Worm (Caenorhabditis elegans) whole organism, L3 larva: ENCODE measurements around the gene mac-1.

Experiments
- R02D3.7 ChIP-seq: fragments of 150-350 bp; optimal IDR thresholded peaks from 2 replicates; lab custom pipeline; 2014; ENCODE audit warnings: missing biosample characterization, missing genetic modification characterization
- ama-1 ChIP-seq: fragments of 150-350 bp; optimal IDR thresholded peaks from 2 replicates; lab custom pipeline; 2018
- ceh-28 ChIP-seq: fragments of 150-350 bp; optimal IDR thresholded peaks from 2 replicates; lab custom pipeline; 2014; ENCODE audit warnings: missing biosample characterization, missing genetic modification reagents, missing genetic modification characterization
- ceh-82 ChIP-seq: fragments of 150-350 bp; optimal IDR thresholded peaks from 2 replicates; lab custom pipeline; 2014; ENCODE audit warnings: missing biosample characterization, missing genetic modification characterization
- ceh-9 ChIP-seq: sonication (generic microtip); optimal IDR thresholded peaks from 2 replicates; lab custom pipeline; 2018; ENCODE audit warnings: missing biosample characterization, missing genetic modification characterization
- daf-12 ChIP-seq: fragments of 150-350 bp; optimal IDR thresholded peaks from 2 replicates; lab custom pipeline; 2014; ENCODE audit warnings: missing biosample characterization, missing genetic modification reagents, missing genetic modification characterization
- egl-5 ChIP-seq: fragments of 150-350 bp; optimal IDR thresholded peaks from 2 replicates; lab custom pipeline; 2017; ENCODE audit warnings: missing biosample characterization, missing genetic modification reagents, missing genetic modification characterization, inconsistent platforms
- elt-1 ChIP-seq: fragments of 150-350 bp; optimal IDR thresholded peaks from 2 replicates; lab custom pipeline; 2014; ENCODE audit warnings: missing biosample characterization, missing genetic modification characterization
- elt-2 ChIP-seq: sonication (generic microtip); optimal IDR thresholded peaks from 2 replicates; lab custom pipeline; 2016; ENCODE audit warnings: missing genetic modification reagents, mild to moderate bottlenecking, missing genetic modification characterization, missing compliant biosample characterization
- fkh-2 ChIP-seq: fragments of 150-350 bp; optimal IDR thresholded peaks from 2 replicates; lab custom pipeline; 2014; ENCODE audit warnings: missing biosample characterization, missing genetic modification reagents, missing genetic modification characterization
- fos-1 ChIP-seq: fragments of 150-350 bp; optimal IDR thresholded peaks from 2 replicates; lab custom pipeline; 2014; ENCODE audit warnings: missing biosample characterization, missing genetic modification characterization
- jun-1 ChIP-seq: fragments of 150-350 bp; optimal IDR thresholded peaks from 2 replicates; lab custom pipeline; 2014; ENCODE audit warnings: missing biosample characterization, missing genetic modification reagents, missing genetic modification characterization
- lin-39 ChIP-seq: fragments of 150-350 bp; optimal IDR thresholded peaks from 2 replicates; lab custom pipeline; 2018; ENCODE audit warnings: missing biosample characterization, missing genetic modification reagents, missing genetic modification characterization
- lsy-12 ChIP-seq: sonication (generic microtip); optimal IDR thresholded peaks from 2 replicates; lab custom pipeline; 2016; ENCODE audit warnings: mild to moderate bottlenecking, missing genetic modification characterization, missing compliant biosample characterization
- mdl-1 ChIP-seq: fragments of 150-350 bp; optimal IDR thresholded peaks from 2 replicates; lab custom pipeline; 2014; ENCODE audit warnings: missing biosample characterization, missing genetic modification characterization
- mml-1 ChIP-seq: fragments of 150-350 bp; sonication (generic microtip); optimal IDR thresholded peaks from 3 replicates; lab custom pipeline; 2014; ENCODE audit warnings: missing biosample characterization, missing genetic modification characterization
- nfya-1 ChIP-seq: sonication (generic microtip); optimal IDR thresholded peaks from 2 replicates; lab custom pipeline; 2017; ENCODE audit warnings: missing genetic modification characterization, mild to moderate bottlenecking, missing compliant biosample characterization, antibody characterized with exemption, moderate library complexity; ENCODE audit not compliant: insufficient read depth
- nhr-11 ChIP-seq: fragments of 150-350 bp; optimal IDR thresholded peaks from 2 replicates; lab custom pipeline; 2014; ENCODE audit warnings: missing biosample characterization, missing genetic modification characterization
- nhr-28 ChIP-seq: fragments of 150-350 bp; optimal IDR thresholded peaks from 2 replicates; lab custom pipeline; 2014; ENCODE audit warnings: missing biosample characterization, missing genetic modification characterization
- nhr-67 ChIP-seq: fragments of 150-350 bp; optimal IDR thresholded peaks from 2 replicates; lab custom pipeline; 2014; ENCODE audit warnings: missing biosample characterization, missing genetic modification characterization
- nhr-76 ChIP-seq: fragments of 150-350 bp; sonication (generic microtip); optimal IDR thresholded peaks from 5 replicates; lab custom pipeline; 2014; ENCODE audit warnings: missing biosample characterization, missing genetic modification characterization
- nhr-77 ChIP-seq: fragments of 150-350 bp; optimal IDR thresholded peaks from 2 replicates; lab custom pipeline; 2014; ENCODE audit warnings: missing biosample characterization, missing genetic modification characterization
- pha-4 ChIP-seq: fragments of 150-350 bp; optimal IDR thresholded peaks from 2 replicates; lab custom pipeline; 2014; ENCODE audit warnings: missing biosample characterization, missing genetic modification reagents, missing genetic modification characterization
- pqm-1 ChIP-seq: fragments of 150-350 bp; optimal IDR thresholded peaks from 2 replicates; lab custom pipeline; 2017; ENCODE audit warnings: missing biosample characterization, missing genetic modification characterization, inconsistent platforms
- sea-2 ChIP-seq: fragments of 150-350 bp; sonication (generic microtip); optimal IDR thresholded peaks from 4 replicates; lab custom pipeline; 2014; ENCODE audit warnings: missing biosample characterization, missing genetic modification reagents, missing genetic modification characterization
- skn-1 ChIP-seq: fragments of 150-350 bp; optimal IDR thresholded peaks from 2 replicates; lab custom pipeline; 2014; ENCODE audit warnings: missing biosample characterization, missing genetic modification characterization

Gene mac-1

DNA sequence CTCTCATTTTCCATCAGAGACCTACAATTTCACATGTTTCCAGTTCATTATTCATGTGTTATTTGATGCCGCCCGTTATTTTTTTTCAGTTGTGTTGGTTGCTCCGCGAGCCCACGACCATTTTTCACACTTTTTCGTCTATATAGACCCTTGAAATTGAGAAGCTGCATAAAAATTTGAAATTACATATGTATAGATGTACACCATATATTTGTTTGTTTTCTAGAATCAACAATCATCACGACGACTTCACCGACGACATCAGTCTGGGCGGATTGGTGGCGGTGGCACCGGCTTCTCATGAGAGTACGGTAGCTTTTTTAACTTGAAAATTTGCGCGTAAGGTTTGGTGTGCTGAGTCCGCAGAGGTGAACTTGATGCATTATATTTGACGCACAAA lies 49.9 kb downstream of the mac-1 start, which contains the start of gene Y48C3A.5:
TSS of gene Y48C3A.5 (plus strand) at position 301 of the 400 bp plus-strand sequence.
- TF ChIP-seq nhr-76 (tag; lab: Kevin White, UChicago) (no peak), nfya-1 (tag; lab: Kevin White, UChicago) (no peak), fos-1 (tag; lab: Kevin White, UChicago) (no peak), fkh-2 (tag; lab: Kevin White, UChicago) (no peak), mdl-1 (tag; lab: Kevin White, UChicago) (no peak), ceh-9 (no peak), pha-4 (tag; lab: Kevin White, UChicago) (no peak), daf-12 (tag; lab: Kevin White, UChicago) (no peak), sea-2 (GFP tag; lab: Kevin White, UChicago) (no peak), lsy-12 (no peak), R02D3.7 (tag; lab: Kevin White, UChicago) (no peak), nhr-28 (tag; lab: Kevin White, UChicago) (no peak), nhr-11 (no peak), ama-1 (lab: Kevin White, UChicago) (no peak), ceh-82 (tag; lab: Kevin White, UChicago) (no peak)
- TF ChIP-seq, all 47 proteins: peak for 0

DNA sequence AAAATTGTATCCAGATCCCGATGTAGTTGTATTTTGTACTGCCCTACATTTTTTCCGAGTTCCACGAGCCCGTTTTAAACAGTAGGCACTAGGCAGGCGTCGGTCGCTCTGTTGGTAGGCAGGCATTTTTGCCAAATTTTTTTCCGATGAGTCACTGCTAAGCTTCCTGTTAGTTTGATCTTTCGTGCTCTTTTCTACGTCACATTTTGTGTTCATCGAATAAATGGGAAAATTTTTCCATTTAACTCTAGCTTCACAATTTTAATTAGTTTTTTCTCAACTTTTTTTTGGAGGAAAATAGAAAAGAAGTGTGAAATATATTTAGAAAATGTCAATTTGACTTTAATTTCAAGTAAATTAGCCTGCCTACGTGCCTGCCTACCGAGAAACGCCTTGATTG lies 53.4 kb downstream of the mac-1 start:
- TF ChIP-seq nhr-11 (no peak), fos-1 (tag; lab: Kevin White, UChicago) (no peak), daf-12 (tag; lab: Kevin White, UChicago) (no peak), lin-39 (no peak), ceh-28 (no peak), egl-5 (tag; lab: Kevin White, UChicago) (no peak), nhr-67 (tag; lab: Kevin White, UChicago) (no peak), jun-1 (tag; lab: Kevin White, UChicago) (no peak), ceh-82 (tag; lab: Kevin White, UChicago) (no peak), mml-1 (tag; lab: Kevin White, UChicago) (no peak), pqm-1 (tag; lab: Kevin White, UChicago) (no peak), R02D3.7 (tag; lab: Kevin White, UChicago) (no peak), lsy-12 (no peak), elt-1 (tag; lab: Kevin White, UChicago) (no peak), elt-2 (no peak), nhr-77 (tag; lab: Kevin White, UChicago) (no peak), skn-1 (tag; lab: Kevin White, UChicago) (no peak)
